Fruit fly (Drosophila melanogaster) ovary, adult (tissue): Measurements from ENCODE around the gene CG13315.
A peak's percentile ranks its signal among the peaks of the same experiment; 100 is the strongest.

Experiments
- CG17801 ChIP-seq: fragments of 200-800 bp; optimal IDR thresholded peaks from 2 replicates; lab custom pipeline; 2019; ENCODE audit warnings: missing biosample characterization, mild to moderate bottlenecking, missing genetic modification characterization, moderate library complexity; ENCODE audit not compliant: partially characterized antibody

CG13315 gene

dm6 chr3L:9064207-9064754 is 32.4 kb upstream of the CG13315 start:
- no peak for TF ChIP-seq CG17801 (GFP tag; lab: Kevin White, UChicago)

DNA sequence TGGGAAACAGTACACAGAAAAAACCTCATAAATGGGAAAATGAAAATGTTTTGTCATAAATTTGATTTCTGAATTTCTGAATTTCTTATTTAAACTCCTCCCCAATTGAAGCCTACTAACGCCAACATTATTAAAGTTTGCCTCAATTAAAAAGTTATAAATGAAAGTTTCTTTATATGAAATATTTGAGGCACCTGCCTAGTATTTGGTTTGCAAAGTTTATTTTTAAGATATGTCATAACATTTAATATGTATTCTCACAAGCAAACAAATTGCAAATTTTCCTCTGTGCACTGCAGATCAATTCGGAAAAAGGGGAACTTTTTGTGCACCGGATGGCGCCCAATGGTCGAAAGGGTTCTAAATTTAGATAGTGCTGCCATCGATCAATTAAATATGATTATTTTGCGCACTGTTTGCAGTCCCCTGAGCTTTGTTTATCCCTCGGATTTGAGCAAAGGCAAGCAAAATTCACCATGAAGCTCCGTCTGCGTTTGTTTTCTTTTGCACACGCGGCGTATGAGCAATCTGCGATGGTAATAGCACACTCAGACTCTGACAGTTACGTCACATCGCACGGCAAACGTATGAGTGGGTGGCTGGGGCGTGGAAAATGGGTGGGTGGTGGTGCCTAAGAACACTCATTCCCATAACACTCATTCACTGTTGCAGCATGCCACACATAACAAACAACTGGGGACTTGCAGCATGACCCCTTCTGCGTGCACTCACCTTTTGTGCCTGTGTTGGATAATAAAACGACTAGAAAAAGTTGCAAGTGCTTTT is 31.5 kb upstream of the CG13315 start:
- TF ChIP-seq CG17801 (GFP tag; lab: Kevin White, UChicago), result no peak

- no peak for TF ChIP-seq CG17801 (GFP tag; lab: Kevin White, UChicago)
Measured at dm6 chr3L:9065997-9066441, 30.7 kb upstream of the CG13315 start, which contains the start of gene Argk1. Argk1 (minus strand) TSS chr3L:9066027.

dm6 chr3L:9066509-9067021 is 30.1 kb upstream of the CG13315 start:
- no peak for TF ChIP-seq CG17801 (GFP tag; lab: Kevin White, UChicago)

dm6 chr3L:9072062-9072730 is 24.5 kb upstream of the CG13315 start:
- TF ChIP-seq CG17801 (GFP tag; lab: Kevin White, UChicago), result no peak

DNA sequence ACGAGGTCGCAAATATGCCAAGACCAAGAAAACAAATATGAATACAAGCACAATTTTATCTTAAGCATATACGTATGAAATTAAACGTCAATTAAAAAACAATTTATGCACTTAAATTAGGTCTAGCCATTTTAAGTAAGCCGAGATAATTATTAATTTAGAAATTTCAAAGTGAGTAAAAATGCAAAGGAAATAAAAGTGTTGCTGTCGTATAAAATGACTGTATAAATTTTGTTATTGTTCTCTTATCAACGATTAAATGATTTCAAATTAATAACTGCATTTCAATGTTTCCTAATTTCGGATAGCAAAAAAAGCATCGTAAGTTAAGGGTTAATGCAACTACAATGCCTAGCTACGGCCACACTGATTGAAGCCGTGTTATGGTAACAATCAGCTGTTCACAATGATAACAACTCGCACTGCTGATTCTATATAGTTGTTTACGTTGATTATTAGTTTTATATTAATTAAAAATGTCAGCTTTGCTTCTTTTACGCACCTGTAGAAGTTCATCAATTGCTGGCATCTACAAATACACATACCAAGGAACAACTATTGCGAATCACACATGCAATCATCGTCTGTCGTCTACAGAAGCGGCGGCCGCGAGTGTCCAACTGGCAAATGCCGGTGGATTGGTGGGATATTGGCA is 23.8 kb upstream of the CG13315 start, which contains the start of the genes CG4911 and CG4942:
TSS of gene CG4911 (minus strand) at position 1 of the 655 bp plus-strand sequence.
TSS of gene CG4942 (plus strand) at position 375 of the 655 bp plus-strand sequence.
- TF ChIP-seq CG17801 (GFP tag; lab: Kevin White, UChicago), result no peak

DNA sequence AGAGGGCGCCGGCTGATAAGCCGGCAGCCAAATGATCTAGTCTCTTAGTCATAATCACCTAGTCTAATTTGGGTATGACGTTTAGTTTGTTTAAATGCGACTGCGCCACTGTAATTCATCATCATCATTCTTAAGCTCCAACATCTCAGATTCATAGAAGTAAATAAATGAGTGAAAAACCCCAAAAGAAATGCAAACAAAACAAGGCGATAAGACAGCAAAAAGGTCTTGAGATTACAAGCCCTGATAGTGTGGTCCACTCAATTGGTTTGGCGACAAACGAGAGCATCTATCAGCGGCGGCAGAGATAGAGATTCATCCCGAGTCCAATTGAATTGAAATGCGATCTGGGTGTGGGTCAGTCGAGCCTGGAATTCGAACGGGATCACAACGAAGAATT is 22.4 kb upstream of the CG13315 start, which contains the start of gene teq:
TSS of gene teq (plus strand) at position 359 of the 400 bp plus-strand sequence.
- no peak for TF ChIP-seq CG17801 (GFP tag; lab: Kevin White, UChicago)

DNA sequence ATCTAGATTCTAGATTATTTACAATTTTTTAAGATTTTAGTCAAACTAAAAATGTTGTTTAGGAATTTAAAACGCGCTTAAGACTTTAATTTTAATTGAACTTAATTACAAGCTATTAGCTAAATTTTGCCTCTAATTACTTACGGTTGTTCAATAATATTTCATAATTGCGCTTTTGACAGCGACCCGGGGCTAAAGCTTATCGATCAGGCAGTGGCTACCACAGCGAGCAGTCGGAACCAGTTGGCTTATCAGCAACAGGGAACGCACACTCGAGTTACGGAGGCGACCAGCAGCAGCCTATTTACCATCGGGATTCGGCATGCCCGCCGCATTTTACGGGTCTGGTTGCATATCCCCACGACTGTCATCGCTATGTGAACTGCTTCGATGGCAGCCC is 21.8 kb upstream of the CG13315 start:
- TF ChIP-seq CG17801 (GFP tag; lab: Kevin White, UChicago), result no peak

dm6 chr3L:9092356-9093103 is 4.1 kb upstream of the CG13315 start, which contains the start of gene CG32032:
CG32032 (plus strand) TSS chr3L:9093053.
- TF ChIP-seq CG17801 (GFP tag; lab: Kevin White, UChicago), result no peak

DNA sequence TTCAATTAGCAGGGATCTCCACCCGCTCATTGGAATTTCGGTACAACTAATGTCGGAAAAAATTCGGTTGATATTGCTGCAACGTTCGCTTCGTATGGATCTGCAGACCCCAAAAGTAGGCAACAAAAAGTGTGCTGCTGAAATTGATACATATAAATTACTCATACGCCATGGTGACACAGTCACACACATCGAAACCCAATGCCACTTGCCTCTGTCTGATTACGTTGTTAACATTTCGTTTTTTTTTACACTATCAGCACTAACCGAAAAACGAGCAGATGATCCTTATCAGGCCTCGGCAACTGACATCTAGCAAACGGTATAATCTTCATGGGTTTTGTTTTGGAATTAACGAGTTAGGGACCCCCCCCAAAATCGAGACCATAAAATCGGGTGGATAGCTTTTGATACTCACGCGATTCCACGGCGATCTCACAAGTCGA is 1.7 kb upstream of the CG13315 start:
- no peak for TF ChIP-seq CG17801 (GFP tag; lab: Kevin White, UChicago)

DNA sequence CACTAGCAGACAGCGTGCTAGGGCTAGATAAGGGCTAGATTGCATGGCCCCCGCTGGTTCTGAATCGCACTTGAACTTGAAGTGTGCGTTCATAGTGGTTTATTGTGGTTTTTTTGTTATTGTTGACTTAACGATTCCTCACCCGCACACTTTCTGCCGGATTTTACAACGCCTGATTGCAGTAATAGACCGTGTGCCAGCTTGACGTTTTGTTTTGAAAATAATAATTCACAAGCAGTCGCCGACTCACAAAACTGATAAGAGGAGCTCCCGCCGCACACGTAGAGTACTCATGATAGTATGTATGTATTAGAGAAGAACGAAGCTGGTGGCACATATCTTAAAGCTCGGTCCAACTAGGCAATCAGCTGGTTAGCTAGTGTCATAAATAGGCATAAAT is 973 bp upstream of the CG13315 start:
- TF ChIP-seq CG17801 (GFP tag; lab: Kevin White, UChicago), result peak; percentile 39

dm6 chr3L:9113582-9114282 is 17.1 kb downstream of the CG13315 start:
- no peak for TF ChIP-seq CG17801 (GFP tag; lab: Kevin White, UChicago)

DNA sequence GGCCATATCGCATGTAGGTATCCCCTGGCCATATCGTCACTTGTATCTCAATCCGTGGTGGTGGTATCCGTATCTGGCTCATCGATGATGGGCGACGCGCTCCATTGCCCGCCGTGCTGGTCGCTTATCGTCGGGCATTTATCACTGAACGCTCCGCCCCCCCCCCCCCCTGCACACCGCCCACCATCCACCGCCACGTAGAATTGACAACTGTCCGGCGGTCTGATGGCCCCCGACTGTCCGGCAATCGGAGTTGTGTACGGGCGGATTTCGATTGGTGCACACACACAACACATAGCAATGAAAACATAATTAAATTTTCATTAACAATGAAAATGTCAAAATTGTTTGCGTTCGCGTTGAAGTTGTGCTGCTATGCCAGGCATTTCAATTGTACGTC is 17.7 kb downstream of the CG13315 start:
- no peak for TF ChIP-seq CG17801 (GFP tag; lab: Kevin White, UChicago)
